Fruit fly (Drosophila melanogaster) whole organism, pupa: Measurements from ENCODE around the gene ATPsynC.

Experiments
- CG10348 ChIP-seq: fragments of 200-800 bp; sonication (Bioruptor generic); IDR thresholded peaks from 2 replicates; pipeline ENCODE4 v1.3.6; 2022; ENCODE audit warnings: missing biosample characterization, missing genetic modification characterization
- CG12605 ChIP-seq: fragments of 200-800 bp; sonication (Bioruptor generic); IDR thresholded peaks from 2 replicates; pipeline ENCODE4 v1.3.6; 2022; ENCODE audit warnings: missing biosample characterization, missing genetic modification characterization
- CG13204 ChIP-seq: fragments of 200-800 bp; sonication (Bioruptor generic); optimal IDR thresholded peaks from 2 replicates; lab custom pipeline; 2018; ENCODE audit warnings: missing biosample characterization, mild to moderate bottlenecking, missing genetic modification characterization, moderate library complexity
- CG14655 ChIP-seq: fragments of 200-800 bp; sonication (Bioruptor generic); optimal IDR thresholded peaks from 3 replicates; lab custom pipeline; 2017; ENCODE audit warnings: mild to moderate bottlenecking, missing biosample characterization, missing genetic modification reagents, missing genetic modification characterization
- CG15710 ChIP-seq: fragments of 200-800 bp; sonication (Bioruptor generic); optimal IDR thresholded peaks from 2 replicates; lab custom pipeline; 2018; ENCODE audit warnings: missing biosample characterization, mild to moderate bottlenecking, missing genetic modification characterization, moderate library complexity
- CG17806 ChIP-seq: fragments of 200-800 bp; sonication (Bioruptor generic); optimal IDR thresholded peaks from 2 replicates; lab custom pipeline; 2018; ENCODE audit warnings: missing biosample characterization, mild to moderate bottlenecking, missing genetic modification characterization, moderate library complexity
- CG32121 ChIP-seq: fragments of 200-800 bp; sonication (Bioruptor generic); IDR thresholded peaks from 2 replicates; pipeline ENCODE4 v1.3.6; 2022; ENCODE audit warnings: missing biosample characterization, missing genetic modification characterization
- CG34367 ChIP-seq: fragments of 200-800 bp; sonication (Bioruptor generic); optimal IDR thresholded peaks from 2 replicates; lab custom pipeline; 2018; ENCODE audit warnings: missing biosample characterization, mild to moderate bottlenecking, missing genetic modification characterization
- CG4496 ChIP-seq: fragments of 200-800 bp; sonication (Bioruptor generic); IDR thresholded peaks from 3 replicates; pipeline ENCODE4 v1.3.6; 2022; ENCODE audit warnings: missing biosample characterization, missing genetic modification characterization
- CG8159 ChIP-seq: fragments of 200-800 bp; sonication (Bioruptor generic); optimal IDR thresholded peaks from 3 replicates; lab custom pipeline; 2018; ENCODE audit warnings: missing biosample characterization, mild to moderate bottlenecking, missing genetic modification characterization, moderate library complexity
- CG8301 ChIP-seq: fragments of 200-800 bp; sonication (Bioruptor generic); optimal IDR thresholded peaks from 2 replicates; lab custom pipeline; 2018; ENCODE audit warnings: missing biosample characterization, mild to moderate bottlenecking, missing genetic modification characterization
- CG9948 ChIP-seq: fragments of 200-800 bp; sonication (Bioruptor generic); optimal IDR thresholded peaks from 2 replicates; lab custom pipeline; 2018; ENCODE audit warnings: missing biosample characterization, mild to moderate bottlenecking, missing genetic modification characterization, moderate library complexity
- D1 ChIP-seq: fragments of 200-800 bp; sonication (Bioruptor generic); optimal IDR thresholded peaks from 2 replicates; lab custom pipeline; 2018; ENCODE audit warnings: missing biosample characterization, mild to moderate bottlenecking, missing genetic modification characterization, moderate library complexity
- EcR ChIP-seq: fragments of 200-800 bp; sonication (Bioruptor generic); optimal IDR thresholded peaks from 3 replicates; lab custom pipeline; 2019; ENCODE audit warnings: missing biosample characterization, missing genetic modification characterization, mild to moderate bottlenecking, moderate library complexity, missing genetic modification reagents
- Ets98B ChIP-seq: fragments of 200-800 bp; sonication (Bioruptor generic); IDR thresholded peaks from 2 replicates; pipeline ENCODE4 v1.3.6; 2022; ENCODE audit warnings: missing biosample characterization, missing genetic modification characterization
- Pif1A ChIP-seq: fragments of 200-800 bp; sonication (Bioruptor generic); optimal IDR thresholded peaks from 3 replicates; lab custom pipeline; 2016; ENCODE audit warnings: missing biosample characterization, missing genetic modification characterization
- Pif1B ChIP-seq: fragments of 200-800 bp; sonication (Bioruptor generic); optimal IDR thresholded peaks from 3 replicates; lab custom pipeline; 2016; ENCODE audit warnings: missing biosample characterization, missing genetic modification characterization
- Snoo ChIP-seq: fragments of 200-800 bp; sonication (Bioruptor generic); optimal IDR thresholded peaks from 3 replicates; lab custom pipeline; 2017; ENCODE audit warnings: missing biosample characterization, mild to moderate bottlenecking, missing genetic modification characterization, inconsistent platforms
- fd96Ca ChIP-seq: fragments of 200-800 bp; sonication (Bioruptor generic); IDR thresholded peaks from 3 replicates; pipeline ENCODE4 v1.3.6; 2022; ENCODE audit warnings: missing biosample characterization, missing genetic modification characterization
- gl ChIP-seq: fragments of 200-800 bp; sonication (Bioruptor generic); optimal IDR thresholded peaks from 2 replicates; lab custom pipeline; 2018; ENCODE audit warnings: missing biosample characterization, mild to moderate bottlenecking, missing genetic modification characterization
- rn ChIP-seq: fragments of 200-800 bp; sonication (Bioruptor generic); IDR thresholded peaks from 2 replicates; pipeline ENCODE4 v1.3.6; 2022; ENCODE audit warnings: missing biosample characterization, missing genetic modification characterization

The ATPsynC gene

DNA sequence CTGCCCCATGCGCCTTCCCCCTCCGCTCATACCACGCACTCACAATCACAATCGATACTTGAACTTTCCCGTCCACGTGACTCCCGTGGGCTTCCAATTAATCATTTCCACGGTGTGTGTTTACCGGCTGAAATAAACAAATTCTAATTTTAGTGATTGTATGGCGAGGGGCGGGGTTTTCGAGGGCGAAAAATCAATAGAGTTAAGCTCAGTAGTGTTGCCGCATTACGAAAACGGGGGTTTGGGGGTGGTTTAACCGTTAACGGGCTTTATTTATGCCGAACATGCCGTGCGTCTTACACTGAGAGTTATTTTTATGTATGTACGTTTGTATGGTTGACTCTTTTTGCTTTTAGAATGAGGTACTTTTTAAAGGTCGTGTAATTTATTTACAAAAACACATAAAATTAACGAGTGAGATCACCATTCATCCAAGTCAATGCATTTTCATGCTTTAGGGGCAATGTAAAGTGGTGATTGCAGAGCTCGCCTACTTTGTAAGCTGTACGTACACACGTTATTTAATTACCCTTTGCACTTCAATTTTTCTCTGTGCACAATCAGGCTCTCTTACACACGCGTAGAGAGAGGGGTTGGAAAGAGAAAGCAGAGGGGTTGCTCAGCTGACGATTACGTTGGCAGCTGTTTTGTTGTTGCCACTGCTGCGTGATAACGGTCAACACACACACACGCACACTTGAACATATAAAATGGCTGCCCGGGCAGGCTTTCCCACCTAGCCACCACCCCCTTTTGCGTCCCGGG, 2.9 kb upstream of the ATPsynC start:
- TF ChIP-seq fd96Ca (GFP tag; lab: Robert Waterston, UW), result no peak
- peak; percentile 59 for TF ChIP-seq Pif1A (GFP tag; lab: Kevin White, UChicago)
- TF ChIP-seq CG8301 (tag; lab: Kevin White, UChicago), result peak; percentile 51
- no peak for TF ChIP-seq CG13204 (GFP tag; lab: Kevin White, UChicago)
- TF ChIP-seq CG15710 (tag; lab: Kevin White, UChicago), result peak; percentile 62
- TF ChIP-seq CG12605 (GFP tag; lab: Robert Waterston, UW), result no peak
- peak; percentile 67 for TF ChIP-seq CG34367 (tag; lab: Kevin White, UChicago)
- TF ChIP-seq CG14655 (GFP tag; lab: Kevin White, UChicago), result peak; percentile 54
- peak; percentile 60 for TF ChIP-seq Snoo
- peak; percentile 56 for TF ChIP-seq CG9948 (tag; lab: Kevin White, UChicago)
- peak; percentile 72 for TF ChIP-seq CG8159 (tag; lab: Kevin White, UChicago)
- no peak for TF ChIP-seq D1 (tag; lab: Kevin White, UChicago)
- peak; percentile 48 for TF ChIP-seq CG17806

dm6 chr3R:31221337-31222047, 2.1 kb upstream of the ATPsynC start:
- TF ChIP-seq CG12605 (GFP tag; lab: Robert Waterston, UW), result no peak
- TF ChIP-seq CG4496 (GFP tag; lab: Robert Waterston, UW), result no peak
- peak; percentile 71 for TF ChIP-seq Pif1B (GFP tag; lab: Kevin White, UChicago)
- peak; percentile 58 for TF ChIP-seq CG8159 (tag; lab: Kevin White, UChicago)
- peak; percentile 90 for TF ChIP-seq CG13204 (GFP tag; lab: Kevin White, UChicago)
- TF ChIP-seq Pif1A (GFP tag; lab: Kevin White, UChicago), result peak; percentile 61
- TF ChIP-seq rn (GFP tag; lab: Robert Waterston, UW), result no peak
- no peak for TF ChIP-seq CG10348 (GFP tag; lab: Robert Waterston, UW)
- TF ChIP-seq EcR (GFP tag; lab: Kevin White, UChicago), result peak; percentile 88
- peak; percentile 57 for TF ChIP-seq CG9948 (tag; lab: Kevin White, UChicago)
- TF ChIP-seq D1 (tag; lab: Kevin White, UChicago), result no peak
- peak; percentile 72 for TF ChIP-seq CG15710 (tag; lab: Kevin White, UChicago)
- TF ChIP-seq gl (tag; lab: Kevin White, UChicago), result peak; percentile 90
- peak; percentile 71 for TF ChIP-seq CG8301 (tag; lab: Kevin White, UChicago)
- no peak for TF ChIP-seq CG32121 (GFP tag; lab: Robert Waterston, UW)
- peak; percentile 16 for TF ChIP-seq CG17806
- no peak for TF ChIP-seq Ets98B (GFP tag; lab: Robert Waterston, UW)
- peak; percentile 60 for TF ChIP-seq Snoo
- no peak for TF ChIP-seq fd96Ca (GFP tag; lab: Robert Waterston, UW)
- peak; percentile 79 for TF ChIP-seq CG34367 (tag; lab: Kevin White, UChicago)
- TF ChIP-seq CG14655 (GFP tag; lab: Kevin White, UChicago), result peak; percentile 85

DNA sequence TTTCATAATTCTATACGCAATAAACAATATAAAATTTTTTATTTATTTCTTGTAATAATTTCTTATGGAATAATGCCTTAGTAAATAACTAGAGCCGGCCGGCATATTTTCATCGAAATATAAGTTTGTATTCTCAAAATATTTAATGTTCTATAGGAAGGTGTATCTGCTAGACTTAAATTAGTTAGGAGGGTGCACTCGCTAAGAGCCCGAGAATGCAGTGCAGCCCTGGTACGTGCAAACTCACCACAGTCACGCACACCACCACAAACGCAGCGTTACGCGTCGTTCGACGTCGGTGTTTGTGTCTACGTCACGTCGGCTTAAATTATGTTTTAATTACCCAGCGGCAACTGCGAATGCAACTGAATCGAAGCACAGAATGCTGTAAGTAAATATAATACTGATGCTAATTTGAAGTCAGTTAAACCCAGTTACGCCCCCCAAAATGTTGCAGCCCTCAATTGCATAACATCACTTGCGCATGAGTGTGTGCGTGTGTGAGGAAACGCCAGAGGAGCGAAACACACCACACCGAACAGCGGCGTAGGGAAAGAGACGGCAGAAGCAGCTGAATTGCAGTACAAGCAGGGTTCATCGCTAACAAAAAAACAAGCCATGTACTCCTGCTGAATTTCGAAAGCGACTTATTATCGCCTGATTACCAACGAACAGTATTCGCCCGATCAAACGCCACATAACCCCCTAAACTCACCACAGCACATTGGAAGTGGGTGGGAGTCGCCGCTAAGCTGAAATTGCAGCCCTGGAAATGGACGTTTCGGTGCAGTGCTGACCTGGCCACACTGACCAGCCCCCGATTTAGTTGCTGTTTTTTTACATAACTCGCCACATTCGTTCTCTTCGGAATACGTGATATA, 1.3 kb upstream of the ATPsynC start, which contains the start of gene CG12054:
TSS of gene CG12054 (plus strand) at position 247 of the 881 bp plus-strand sequence.
- TF ChIP-seq CG12605 (GFP tag; lab: Robert Waterston, UW) (no peak), gl (tag; lab: Kevin White, UChicago) (no peak), Snoo (no peak), CG9948 (tag; lab: Kevin White, UChicago) (no peak), Pif1B (GFP tag; lab: Kevin White, UChicago) (no peak)

DNA sequence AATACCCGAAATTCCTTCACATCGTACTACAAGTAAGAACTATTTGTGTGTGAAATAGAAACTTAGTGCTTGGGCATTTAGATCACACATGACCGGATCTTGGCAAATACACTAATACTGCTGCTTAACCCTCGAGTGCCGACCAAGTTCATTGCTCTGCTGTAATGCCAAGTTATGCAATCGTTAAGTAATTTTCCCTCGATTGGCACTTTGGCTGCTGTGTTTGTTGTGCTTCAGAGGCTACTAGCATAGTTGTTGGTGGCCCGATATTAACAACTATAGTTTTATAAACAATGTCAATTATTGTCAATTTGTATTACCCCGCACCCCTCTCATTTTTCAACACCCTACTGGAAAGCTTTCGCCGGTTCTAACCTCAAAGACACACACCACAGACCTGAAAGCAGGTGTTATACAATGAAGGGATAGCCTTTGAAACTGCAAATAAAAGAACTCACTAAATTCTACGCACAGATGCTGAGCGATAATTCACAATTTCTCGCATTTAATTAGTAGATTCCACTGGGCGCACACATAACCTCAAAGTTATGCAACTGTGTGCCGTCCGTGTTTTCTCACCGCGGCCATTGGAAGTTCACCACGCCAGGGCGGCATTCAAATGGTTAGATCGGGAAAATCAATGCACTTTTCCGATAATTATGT, 1.1 kb downstream of the ATPsynC start:
- peak; percentile 85 for TF ChIP-seq EcR (GFP tag; lab: Kevin White, UChicago)
- no peak for TF ChIP-seq CG4496 (GFP tag; lab: Robert Waterston, UW)
- no peak for TF ChIP-seq CG8159 (tag; lab: Kevin White, UChicago)

DNA sequence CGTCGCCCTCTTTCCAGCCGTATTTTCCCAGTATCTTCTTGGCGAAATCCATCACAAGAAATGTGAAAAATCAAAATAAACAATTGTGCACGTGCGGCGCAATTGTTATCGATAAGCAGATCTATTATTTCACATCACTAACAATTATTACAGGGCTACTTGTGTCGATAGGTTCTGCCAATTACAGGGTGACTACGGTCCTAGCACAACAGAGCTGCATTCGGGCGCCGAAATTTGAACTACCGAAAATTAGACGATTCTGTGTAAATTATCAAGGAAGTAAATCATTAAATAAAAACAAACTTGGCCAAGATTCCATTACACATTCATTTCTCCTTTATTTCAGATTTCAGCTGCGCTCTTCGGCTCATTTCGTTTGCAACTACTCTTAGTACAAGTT, 3.6 kb downstream of the ATPsynC start, which contains the start of gene CG15561:
TSS of gene CG15561 (minus strand) at position 113 of the 400 bp plus-strand sequence.
- no peak for TF ChIP-seq Pif1B (GFP tag; lab: Kevin White, UChicago)
- no peak for TF ChIP-seq CG8159 (tag; lab: Kevin White, UChicago)
- TF ChIP-seq CG15710 (tag; lab: Kevin White, UChicago), result no peak
- no peak for TF ChIP-seq fd96Ca (GFP tag; lab: Robert Waterston, UW)
- TF ChIP-seq gl (tag; lab: Kevin White, UChicago), result no peak
- no peak for TF ChIP-seq EcR (GFP tag; lab: Kevin White, UChicago)
- no peak for TF ChIP-seq Snoo
- no peak for TF ChIP-seq Pif1A (GFP tag; lab: Kevin White, UChicago)
- TF ChIP-seq CG4496 (GFP tag; lab: Robert Waterston, UW), result no peak
- no peak for TF ChIP-seq CG12605 (GFP tag; lab: Robert Waterston, UW)
- TF ChIP-seq rn (GFP tag; lab: Robert Waterston, UW), result no peak
- TF ChIP-seq CG17806, result no peak
- TF ChIP-seq CG10348 (GFP tag; lab: Robert Waterston, UW), result no peak
- no peak for TF ChIP-seq CG9948 (tag; lab: Kevin White, UChicago)
